Fruit fly (Drosophila melanogaster): Measurements from ENCODE around the gene Ipp.

Gene Ipp

dm6 chr3R:13984922-13985581 is 26.5 kb downstream of the Ipp start (continued):
- peak; percentile 85 for TF ChIP-seq ac (GFP tag; optimal IDR thresholded peaks at IDR 0.05)
- TF ChIP-seq sug (tag; optimal IDR thresholded peaks at IDR 0.05): no peak
- TF ChIP-seq Lhr (GFP tag; optimal IDR thresholded peaks at IDR 0.05): peak; percentile 23
- no peak for TF ChIP-seq D19B (GFP tag; optimal IDR thresholded peaks at IDR 0.05)
- no peak for TF ChIP-seq CG17912 (GFP tag; optimal IDR thresholded peaks at IDR 0.05)
- TF ChIP-seq fd3F (GFP tag; optimal IDR thresholded peaks at IDR 0.05): peak; percentile 33
- TF ChIP-seq CG7963 (GFP tag; IDR thresholded peaks at IDR 0.05; ENCODE audit: partially characterized antibody): no peak
- TF ChIP-seq sob (GFP tag; IDR thresholded peaks at IDR 0.05): no peak; the same call in 1 of the 2 replicates
- no peak for TF ChIP-seq CG5953 (GFP tag; IDR thresholded peaks at IDR 0.05)
- peak; percentile 57 for TF ChIP-seq disco-r (GFP tag; optimal IDR thresholded peaks at IDR 0.05)
- peak; percentile 67 for TF ChIP-seq Ada2b (GFP tag; IDR thresholded peaks at IDR 0.05)
- peak; percentile 91 for TF ChIP-seq CG2712 (tag; optimal IDR thresholded peaks at IDR 0.05)
- TF ChIP-seq CG32772 (GFP tag; IDR thresholded peaks at IDR 0.05): peak; percentile 73
- no peak for TF ChIP-seq inv (GFP tag; IDR thresholded peaks at IDR 0.05; ENCODE audit: partially characterized antibody)
- peak; percentile 66 for TF ChIP-seq CG8944 (GFP tag; optimal IDR thresholded peaks at IDR 0.05)
- no peak for TF ChIP-seq danr (GFP tag; IDR thresholded peaks at IDR 0.05)
- no peak for TF ChIP-seq gfzf (GFP tag; optimal IDR thresholded peaks at IDR 0.05)
- TF ChIP-seq toy (GFP tag; IDR thresholded peaks at IDR 0.05): no peak
- peak; percentile 73 for TF ChIP-seq CoRest (tag; optimal IDR thresholded peaks at IDR 0.05)
- no peak for TF ChIP-seq MTF-1 (GFP tag; optimal IDR thresholded peaks at IDR 0.05; ENCODE audit: borderline replicate concordance)
- TF ChIP-seq CG15601 (tag; optimal IDR thresholded peaks at IDR 0.05): peak; percentile 47
- no peak for TF ChIP-seq ab (GFP tag; optimal IDR thresholded peaks at IDR 0.05)
- peak; percentile 48 for TF ChIP-seq CG1792 (GFP tag; optimal IDR thresholded peaks at IDR 0.05)
- TF ChIP-seq CG13287 (GFP tag; IDR thresholded peaks at IDR 0.05; ENCODE audit: partially characterized antibody): no peak
- TF ChIP-seq hbn (GFP tag; IDR thresholded peaks at IDR 0.05; ENCODE audit: partially characterized antibody): no peak
- TF ChIP-seq CG32532 (GFP tag; IDR thresholded peaks at IDR 0.05): peak; percentile 50; the same call in 1 of the 2 replicates
- peak; percentile 75 for TF ChIP-seq tin (GFP tag; optimal IDR thresholded peaks at IDR 0.05)
- peak; percentile 33 for TF ChIP-seq Fer1 (GFP tag; optimal IDR thresholded peaks at IDR 0.05)
- TF ChIP-seq Hr78 (GFP tag; optimal IDR thresholded peaks at IDR 0.05): no peak
- TF ChIP-seq Hsf (GFP tag; optimal IDR thresholded peaks at IDR 0.05): peak; percentile 73
- peak; percentile 26 for TF ChIP-seq HLH54F (GFP tag; optimal IDR thresholded peaks at IDR 0.05)
- peak; percentile 40; the same call in 1 of the 2 replicates for TF ChIP-seq H2.0 (GFP tag; IDR thresholded peaks at IDR 0.05)
- peak; percentile 54; the same call in 1 of the 2 replicates for TF ChIP-seq seq (GFP tag; IDR thresholded peaks at IDR 0.05)
- peak; percentile 65 for TF ChIP-seq gcm (GFP tag; optimal IDR thresholded peaks at IDR 0.05)
- no peak for TF ChIP-seq Adf1 (GFP tag; IDR thresholded peaks at IDR 0.05)
- TF ChIP-seq Oli (tag; optimal IDR thresholded peaks at IDR 0.05): peak; percentile 76
- peak; percentile 70 for TF ChIP-seq Neu2 (GFP tag; optimal IDR thresholded peaks at IDR 0.05; ENCODE audit: borderline replicate concordance)
- peak; percentile 83 for TF ChIP-seq Ets65A (GFP tag)
- TF ChIP-seq h (optimal IDR thresholded peaks at IDR 0.05): no peak
- peak; percentile 65 for TF ChIP-seq cad (GFP tag; optimal IDR thresholded peaks at IDR 0.05)
- TF ChIP-seq CG10274 (GFP tag; optimal IDR thresholded peaks at IDR 0.05): no peak
- TF ChIP-seq row (GFP tag; IDR thresholded peaks at IDR 0.05): peak; percentile 74
- TF ChIP-seq dpn (GFP tag; optimal IDR thresholded peaks at IDR 0.05): peak; percentile 64 to 70
- peak; percentile 63 for TF ChIP-seq slp2 (GFP tag; optimal IDR thresholded peaks at IDR 0.05)
- peak; percentile 40; the same call in 1 of the 2 replicates for TF ChIP-seq CG10366 (GFP tag; IDR thresholded peaks at IDR 0.05)
- TF ChIP-seq kni (GFP tag; optimal IDR thresholded peaks at IDR 0.05): no peak
- peak; percentile 67; the same call in 1 of the 2 replicates for TF ChIP-seq chm (GFP tag; IDR thresholded peaks at IDR 0.05)
- TF ChIP-seq YL-1 (GFP tag; optimal IDR thresholded peaks at IDR 0.05): no peak
- peak; percentile 39 for TF ChIP-seq CG3838 (GFP tag; optimal IDR thresholded peaks at IDR 0.05)
- TF ChIP-seq croc (GFP tag; conservative IDR thresholded peaks at IDR 0.05): peak; percentile 55
